Fruit fly (Drosophila melanogaster) whole organism, embryonic: ENCODE results near the gene Spx.

Experiments used
- ATbp ChIP-seq: fragments of 200-800 bp; sonication (Bioruptor generic); optimal IDR thresholded peaks from 2 replicates; lab custom pipeline; 2017; ENCODE audit warnings: missing biosample characterization, mild to moderate bottlenecking, missing genetic modification characterization, missing genetic modification reagents
- Atf6 ChIP-seq: fragments of 200-800 bp; sonication (Bioruptor generic); IDR thresholded peaks from 2 replicates; pipeline ENCODE4 v1.3.6; 2022; ENCODE audit warnings: missing biosample characterization, missing genetic modification characterization
- Awh ChIP-seq: fragments of 200-800 bp; sonication (Bioruptor generic); IDR thresholded peaks from 2 replicates; pipeline ENCODE4, ENCODE4 v1.3.6; 2022; ENCODE audit warnings: missing biosample characterization, missing genetic modification characterization
- CG10654 ChIP-seq: fragments of 200-800 bp; sonication (Bioruptor generic); optimal IDR thresholded peaks from 2 replicates; lab custom pipeline; 2016; ENCODE audit warnings: missing biosample characterization, missing genetic modification characterization
- CG11085 ChIP-seq: fragments of 200-800 bp; sonication (Bioruptor generic); IDR thresholded peaks from 2 replicates; pipeline ENCODE4 v1.3.6; 2022; ENCODE audit warnings: missing biosample characterization, missing genetic modification characterization
- CG11398 ChIP-seq: fragments of 200-800 bp; sonication (Bioruptor generic); optimal IDR thresholded peaks from 2 replicates; lab custom pipeline; 2016; ENCODE audit warnings: missing biosample characterization, missing genetic modification characterization
- CG12236 ChIP-seq: fragments of 200-800 bp; sonication (Bioruptor generic); optimal IDR thresholded peaks from 2 replicates; lab custom pipeline; 2016; ENCODE audit warnings: missing biosample characterization, missing genetic modification characterization
- CG13287 ChIP-seq: fragments of 200-800 bp; sonication (Bioruptor generic); IDR thresholded peaks from 2 replicates; pipeline ENCODE4 v1.3.6; 2022; ENCODE audit warnings: missing biosample characterization, missing genetic modification characterization; ENCODE audit not compliant: partially characterized antibody
- CG14014 ChIP-seq: fragments of 200-800 bp; sonication (Bioruptor generic); IDR thresholded peaks from 2 replicates; pipeline ENCODE4 v1.3.6; 2022; ENCODE audit warnings: missing biosample characterization, missing genetic modification characterization
- CG1647 ChIP-seq: fragments of 200-800 bp; sonication (Bioruptor generic); optimal IDR thresholded peaks from 3 replicates; lab custom pipeline; 2016; ENCODE audit warnings: missing biosample characterization, missing genetic modification characterization
- CG17385 ChIP-seq: fragments of 200-800 bp; sonication (Bioruptor generic); optimal IDR thresholded peaks from 3 replicates; lab custom pipeline; 2018; ENCODE audit warnings: missing biosample characterization, mild to moderate bottlenecking, missing genetic modification characterization
- CG2129 ChIP-seq: fragments of 200-800 bp; sonication (Bioruptor generic); IDR thresholded peaks from 2 replicates; pipeline ENCODE4 v1.3.6; 2022; ENCODE audit warnings: missing biosample characterization, missing genetic modification characterization; ENCODE audit not compliant: partially characterized antibody
- CG2712 ChIP-seq: fragments of 200-800 bp; optimal IDR thresholded peaks from 3 replicates; lab custom pipeline; 2019; ENCODE audit warnings: missing biosample characterization, mild to moderate bottlenecking, missing genetic modification characterization, moderate library complexity
- CG2875 ChIP-seq: fragments of 200-800 bp; sonication (Bioruptor generic); optimal IDR thresholded peaks from 2 replicates; lab custom pipeline; 2017; ENCODE audit warnings: missing biosample characterization, mild to moderate bottlenecking, missing genetic modification characterization, missing genetic modification reagents
- CG33213 ChIP-seq: fragments of 200-800 bp; sonication (Bioruptor generic); optimal IDR thresholded peaks from 3 replicates; lab custom pipeline; 2016; ENCODE audit warnings: missing biosample characterization, missing genetic modification characterization
- CG42726 ChIP-seq: fragments of 200-800 bp; sonication (Bioruptor generic); IDR thresholded peaks from 2 replicates; pipeline ENCODE4 v1.3.6; 2022; ENCODE audit warnings: missing biosample characterization, missing genetic modification characterization; ENCODE audit not compliant: partially characterized antibody
- CG4360 ChIP-seq: fragments of 200-800 bp; sonication (Bioruptor generic); IDR thresholded peaks from 2 replicates; pipeline ENCODE4 v1.3.6; 2022; ENCODE audit warnings: missing biosample characterization, missing genetic modification characterization
- CG4424 ChIP-seq: fragments of 200-800 bp; sonication (Bioruptor generic); optimal IDR thresholded peaks from 3 replicates; lab custom pipeline; 2016; ENCODE audit warnings: missing biosample characterization, missing genetic modification characterization
- CG6854 ChIP-seq: fragments of 200-800 bp; sonication (Bioruptor generic); optimal IDR thresholded peaks from 3 replicates; lab custom pipeline; 2017; ENCODE audit warnings: missing biosample characterization, mild to moderate bottlenecking, missing genetic modification characterization
- CG7357 ChIP-seq: fragments of 200-800 bp; sonication (Bioruptor generic); IDR thresholded peaks from 3 replicates; pipeline ENCODE4 v1.3.6; 2022; ENCODE audit warnings: missing biosample characterization, missing genetic modification characterization
- CG7745 ChIP-seq: fragments of 200-800 bp; sonication (Bioruptor generic); optimal IDR thresholded peaks from 2 replicates; lab custom pipeline; 2018; ENCODE audit warnings: missing biosample characterization, mild to moderate bottlenecking, missing genetic modification characterization, moderate library complexity
- CG8281 ChIP-seq: fragments of 200-800 bp; sonication (Bioruptor generic); optimal IDR thresholded peaks from 2 replicates; lab custom pipeline; 2018; ENCODE audit warnings: missing biosample characterization, mild to moderate bottlenecking, missing genetic modification characterization, moderate library complexity
- CG9609 ChIP-seq: fragments of 200-800 bp; sonication (Bioruptor generic); optimal IDR thresholded peaks from 3 replicates; lab custom pipeline; 2016; ENCODE audit warnings: missing biosample characterization, missing genetic modification characterization
- CG9797 ChIP-seq: fragments of 200-800 bp; sonication (Bioruptor generic); optimal IDR thresholded peaks from 3 replicates; lab custom pipeline; 2018; ENCODE audit warnings: missing biosample characterization, mild to moderate bottlenecking, missing genetic modification characterization
- CoRest ChIP-seq: fragments of 200-800 bp; sonication (Bioruptor generic); optimal IDR thresholded peaks from 3 replicates; lab custom pipeline; 2018; ENCODE audit warnings: missing biosample characterization, mild to moderate bottlenecking, missing genetic modification characterization, moderate library complexity
- Dip2 ChIP-seq: fragments of 200-800 bp; sonication (Bioruptor generic); IDR thresholded peaks from 2 replicates; pipeline ENCODE4 v1.3.6; 2022; ENCODE audit warnings: missing biosample characterization, missing genetic modification characterization
- Dref ChIP-seq: fragments of 200-800 bp; sonication (Bioruptor generic); IDR thresholded peaks from 2 replicates; pipeline ENCODE4 v1.3.6; 2022; ENCODE audit warnings: missing biosample characterization, missing genetic modification characterization
- HLH54F ChIP-seq: fragments of 200-800 bp; sonication (Bioruptor generic); optimal IDR thresholded peaks from 3 replicates; lab custom pipeline; 2016; ENCODE audit warnings: missing biosample characterization, missing genetic modification characterization
- Jarid2 ChIP-seq: fragments of 200-800 bp; sonication (Bioruptor generic); optimal IDR thresholded peaks from 3 replicates; lab custom pipeline; 2017; ENCODE audit warnings: mild to moderate bottlenecking, missing biosample characterization, missing genetic modification reagents, missing genetic modification characterization
- Mad ChIP-seq: fragments of 200-800 bp; sonication (Bioruptor generic); optimal IDR thresholded peaks from 2 replicates; lab custom pipeline; 2016; ENCODE audit warnings: missing biosample characterization, missing genetic modification characterization
- NC2α ChIP-seq: fragments of 200-800 bp; sonication (Bioruptor generic); optimal IDR thresholded peaks from 2 replicates; lab custom pipeline; 2016; ENCODE audit warnings: missing biosample characterization, missing genetic modification characterization
- Oaz ChIP-seq: fragments of 200-800 bp; sonication (Bioruptor generic); IDR thresholded peaks from 2 replicates; pipeline ENCODE4 v1.3.6; 2022; ENCODE audit warnings: missing biosample characterization, missing genetic modification characterization
- Scr ChIP-seq: fragments of 200-800 bp; sonication (Bioruptor generic); IDR thresholded peaks from 2 replicates; pipeline ENCODE4 v1.3.6; 2022; ENCODE audit warnings: missing biosample characterization, missing genetic modification characterization; ENCODE audit not compliant: partially characterized antibody
- Usf ChIP-seq: fragments of 200-800 bp; sonication (Bioruptor generic); optimal IDR thresholded peaks from 2 replicates; lab custom pipeline; 2017; ENCODE audit warnings: missing genotype, missing biosample characterization, missing genetic modification characterization
- bbx ChIP-seq: fragments of 200-800 bp; sonication (Bioruptor generic); IDR thresholded peaks from 2 replicates; pipeline ENCODE4 v1.3.6; 2022; ENCODE audit warnings: missing biosample characterization, missing genetic modification characterization; ENCODE audit not compliant: partially characterized antibody
- bsh ChIP-seq, 2 experiments: fragments of 200-800 bp; sonication (Bioruptor generic); optimal IDR thresholded peaks; 2 replicates each; lab custom pipeline; 2017 to 2018; ENCODE audit warnings: mild to moderate bottlenecking in 2 of 2, missing biosample characterization in 2 of 2, missing genetic modification characterization in 2 of 2, moderate library complexity in 1 of 2
- chinmo ChIP-seq: fragments of 200-800 bp; sonication (Bioruptor generic); IDR thresholded peaks from 4 replicates; pipeline ENCODE4 v1.3.6; 2022; ENCODE audit warnings: missing biosample characterization, missing genetic modification characterization; ENCODE audit not compliant: partially characterized antibody
- grau ChIP-seq: fragments of 200-800 bp; optimal IDR thresholded peaks from 3 replicates; lab custom pipeline; 2019; ENCODE audit warnings: missing biosample characterization, mild to moderate bottlenecking, missing genetic modification characterization, moderate library complexity
- ham ChIP-seq: fragments of 200-800 bp; sonication (Bioruptor generic); IDR thresholded peaks from 2 replicates; pipeline ENCODE4 v1.3.6; 2022; ENCODE audit warnings: missing biosample characterization, missing genetic modification characterization
- pan ChIP-seq, 4 experiments: fragments of >200 bp in 3 of 4; fragments of 200-800 bp in 1 of 4; sonication (Bioruptor generic) in 1 of 4; optimal IDR thresholded peaks in 3 of 4; IDR thresholded peaks in 1 of 4; 2 replicates each; pipeline versions ENCODE4 v1.3.6 to Lab custom; 2017 to 2022; ENCODE audit warnings: missing biosample characterization in 2 of 4, missing genetic modification characterization in 2 of 4, mixed read lengths in 1 of 4
- pfk ChIP-seq: fragments of 200-800 bp; sonication (Bioruptor generic); optimal IDR thresholded peaks from 2 replicates; lab custom pipeline; 2018; ENCODE audit warnings: missing biosample characterization, mild to moderate bottlenecking, missing genetic modification characterization, moderate library complexity
- pros ChIP-seq: fragments of 200-800 bp; sonication (Bioruptor generic); optimal IDR thresholded peaks from 3 replicates; lab custom pipeline; 2019; ENCODE audit warnings: missing biosample characterization, mild to moderate bottlenecking, missing genetic modification characterization, moderate library complexity
- shn ChIP-seq: fragments of 200-800 bp; sonication (Bioruptor generic); optimal IDR thresholded peaks from 3 replicates; lab custom pipeline; 2016; ENCODE audit warnings: missing biosample characterization, missing genetic modification characterization
- slou ChIP-seq: fragments of 200-800 bp; sonication (Bioruptor generic); optimal IDR thresholded peaks from 3 replicates; lab custom pipeline; 2016; ENCODE audit warnings: missing biosample characterization, missing genetic modification characterization
- sug ChIP-seq: fragments of 200-800 bp; optimal IDR thresholded peaks from 2 replicates; lab custom pipeline; 2019; ENCODE audit warnings: missing biosample characterization, mild to moderate bottlenecking, missing genetic modification characterization, moderate library complexity
- vfl ChIP-seq: fragments of 200-800 bp; sonication (Bioruptor generic); optimal IDR thresholded peaks from 2 replicates; lab custom pipeline; 2016; ENCODE audit warnings: missing biosample characterization, missing genetic modification characterization
- wdn ChIP-seq: fragments of 200-800 bp; sonication (Bioruptor generic); IDR thresholded peaks from 2 replicates; pipeline ENCODE4 v1.3.6; 2022; ENCODE audit warnings: missing biosample characterization, missing genetic modification characterization
- zen2 ChIP-seq: fragments of 200-800 bp; sonication (Bioruptor generic); IDR thresholded peaks from 3 replicates; pipeline ENCODE4 v1.3.6; 2022; ENCODE audit warnings: missing biosample characterization, missing genetic modification characterization; ENCODE audit not compliant: partially characterized antibody
- zfh1 ChIP-seq: fragments of 200-800 bp; sonication (Bioruptor generic); IDR thresholded peaks from 3 replicates; pipeline ENCODE4 v1.3.6; 2022; ENCODE audit warnings: missing biosample characterization, missing genetic modification characterization

Gene Spx

DNA sequence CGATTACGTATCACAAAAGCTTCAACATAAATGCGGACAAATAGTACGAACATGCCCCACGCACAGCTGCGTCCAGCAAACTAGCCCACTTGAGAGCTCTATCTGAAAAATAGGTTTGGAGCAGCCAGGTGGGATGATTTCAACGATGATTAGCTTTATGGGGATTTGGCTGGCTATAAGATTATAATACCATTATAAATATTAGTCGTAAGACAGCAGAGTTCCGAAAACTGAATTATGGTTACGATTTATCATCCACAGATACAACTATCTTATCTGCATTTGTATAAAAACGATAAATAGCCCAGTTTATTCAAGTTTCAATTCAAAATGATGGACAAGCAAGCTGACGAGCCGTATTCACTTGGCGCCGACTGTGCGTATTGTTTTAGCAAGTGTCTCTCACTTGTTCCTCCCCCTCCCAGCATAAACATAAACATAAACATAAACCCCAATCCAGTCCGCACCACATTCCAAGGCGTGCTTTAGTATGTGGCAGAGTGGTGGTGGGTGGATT is 8.1 kb downstream of the Spx start (continued):
- TF ChIP-seq CG13287 (GFP tag; lab: Robert Waterston, UW) = no peak
- no peak for TF ChIP-seq bbx (GFP tag; lab: Robert Waterston, UW)
- TF ChIP-seq CG4360 (GFP tag; lab: Robert Waterston, UW) = no peak
- peak; percentile 95 for TF ChIP-seq sug (tag; lab: Kevin White, UChicago)
- TF ChIP-seq shn (GFP tag; lab: Kevin White, UChicago) = peak; percentile 4
- TF ChIP-seq CG6854 (GFP tag; lab: Kevin White, UChicago) = peak; percentile 83
- TF ChIP-seq vfl (GFP tag; lab: Kevin White, UChicago) = peak; percentile 30
- TF ChIP-seq CG1647 (GFP tag; lab: Kevin White, UChicago) = peak; percentile 59
- TF ChIP-seq pros (GFP tag; lab: Kevin White, UChicago) = no peak
- peak; percentile 34 for TF ChIP-seq Usf (GFP tag; lab: Kevin White, UChicago)
- peak; percentile 77 for TF ChIP-seq CG2712
- no peak for TF ChIP-seq pan (optimal IDR thresholded peaks at IDR 0.05; lab: Kevin White, UChicago)
- TF ChIP-seq pan (GFP tag; optimal IDR thresholded peaks at IDR 0.05 in 1 of 2, IDR thresholded peaks at IDR 0.05 in 1 of 2) = peak in 1 of 2 experiments; percentile 74
- peak; percentile 84 for TF ChIP-seq Atf6 (GFP tag; lab: Robert Waterston, UW)
- TF ChIP-seq HLH54F (GFP tag; lab: Kevin White, UChicago) = peak; percentile 55
- peak; percentile 62 for TF ChIP-seq CG14014 (GFP tag; lab: Robert Waterston, UW)
- peak; percentile 22 for TF ChIP-seq pfk (GFP tag; lab: Kevin White, UChicago)
- TF ChIP-seq NC2α (GFP tag; lab: Kevin White, UChicago) = no peak
- no peak for TF ChIP-seq Scr
- peak; percentile 64 for TF ChIP-seq Mad (GFP tag; lab: Kevin White, UChicago)
- no peak for TF ChIP-seq Dip2 (GFP tag; lab: Robert Waterston, UW)
- TF ChIP-seq CG9797 (GFP tag; lab: Kevin White, UChicago) = no peak
- TF ChIP-seq CG4424 (GFP tag; lab: Kevin White, UChicago) = peak; percentile 61
- TF ChIP-seq zfh1 (GFP tag; lab: Robert Waterston, UW) = 0 out of 3 replicates have a peak, but pooled peaks have one; percentile 37
- peak; percentile 68 for TF ChIP-seq Jarid2
- TF ChIP-seq zen2 (GFP tag; lab: Robert Waterston, UW) = no peak
- no peak for TF ChIP-seq CG7745 (tag; lab: Kevin White, UChicago)
- TF ChIP-seq slou = no peak
- TF ChIP-seq CG10654 (GFP tag; lab: Kevin White, UChicago) = peak; percentile 37
- TF ChIP-seq CG7357 (GFP tag; lab: Robert Waterston, UW) = peak; percentile 35; the same call in 1 of the 3 replicates
- peak; percentile 26 for TF ChIP-seq CG11398
- TF ChIP-seq chinmo (GFP tag; lab: Robert Waterston, UW) = no peak
- TF ChIP-seq ham = no peak
- TF ChIP-seq bsh (GFP tag; optimal IDR thresholded peaks at IDR 0.05; lab: Kevin White, UChicago) = peak in 1 of 2 experiments; percentile 60
- peak; percentile 46 for TF ChIP-seq CG8281 (tag; lab: Kevin White, UChicago)
- no peak for TF ChIP-seq CG12236 (GFP tag; lab: Kevin White, UChicago)
- no peak for TF ChIP-seq CG2129 (GFP tag; lab: Robert Waterston, UW)
- TF ChIP-seq CG17385 = peak; percentile 77
- peak; percentile 83 for TF ChIP-seq CoRest (tag; lab: Kevin White, UChicago)
- TF ChIP-seq CG33213 = peak; percentile 16
- TF ChIP-seq Oaz = no peak
- peak; percentile 37 for TF ChIP-seq CG2875 (GFP tag; lab: Kevin White, UChicago)
- no peak; the same call in 1 of the 2 replicates for TF ChIP-seq wdn
- peak; percentile 68 for TF ChIP-seq ATbp (GFP tag; lab: Kevin White, UChicago)
- 0 out of 2 replicates have a peak, but pooled peaks have one; percentile 9 for TF ChIP-seq Awh (GFP tag; lab: Robert Waterston, UW)
- TF ChIP-seq CG42726 (GFP tag; lab: Robert Waterston, UW) = no peak
- no peak for TF ChIP-seq Dref (GFP tag; lab: Robert Waterston, UW)
- peak; percentile 83 for TF ChIP-seq grau (tag; lab: Kevin White, UChicago)
- TF ChIP-seq CG9609 = peak; percentile 49
- 0 out of 2 replicates have a peak, but pooled peaks have one; percentile 25 for TF ChIP-seq CG11085
